Fruit fly (Drosophila melanogaster) whole organism, embryonic: ENCODE results near the gene CG12035.

Experiments used
- Blimp-1 ChIP-seq: fragments of 200-800 bp; sonication (Bioruptor generic); optimal IDR thresholded peaks from 3 replicates; lab custom pipeline; 2018; ENCODE audit warnings: missing biosample characterization, missing genetic modification characterization, mild to moderate bottlenecking, moderate library complexity, missing genetic modification reagents
- CG1024 ChIP-seq: fragments of 200-800 bp; sonication (Bioruptor generic); IDR thresholded peaks from 2 replicates; pipeline ENCODE4 v1.3.6; 2022; ENCODE audit warnings: missing biosample characterization, missing genetic modification characterization
- CG10321 ChIP-seq: fragments of 200-800 bp; sonication (Bioruptor generic); IDR thresholded peaks from 2 replicates; pipeline ENCODE4 v1.3.6; 2022; ENCODE audit warnings: missing biosample characterization, missing genetic modification characterization
- CG10565 ChIP-seq: fragments of 200-800 bp; sonication (Bioruptor generic); optimal IDR thresholded peaks from 3 replicates; lab custom pipeline; 2016; ENCODE audit warnings: missing biosample characterization, mild to moderate bottlenecking, missing genetic modification characterization
- CG11504 ChIP-seq: fragments of 200-800 bp; sonication (Bioruptor generic); optimal IDR thresholded peaks from 3 replicates; lab custom pipeline; 2019; ENCODE audit warnings: missing biosample characterization, mild to moderate bottlenecking, missing genetic modification characterization, moderate library complexity
- CG11560 ChIP-seq: fragments of 200-800 bp; sonication (Bioruptor generic); IDR thresholded peaks from 3 replicates; pipeline ENCODE4 v1.3.6; 2022; ENCODE audit warnings: missing biosample characterization, missing genetic modification characterization
- CG11695 ChIP-seq: fragments of 200-800 bp; sonication (Bioruptor generic); IDR thresholded peaks from 3 replicates; pipeline ENCODE4 v1.3.6; 2022; ENCODE audit warnings: missing biosample characterization, missing genetic modification characterization
- CG12236 ChIP-seq: fragments of 200-800 bp; sonication (Bioruptor generic); optimal IDR thresholded peaks from 2 replicates; lab custom pipeline; 2016; ENCODE audit warnings: missing biosample characterization, missing genetic modification characterization
- CG13424 ChIP-seq: fragments of 200-800 bp; sonication (Bioruptor generic); optimal IDR thresholded peaks from 2 replicates; lab custom pipeline; 2019; ENCODE audit warnings: missing biosample characterization, mild to moderate bottlenecking, missing genetic modification characterization, moderate library complexity
- CG14441 ChIP-seq: fragments of 200-800 bp; sonication (Bioruptor generic); IDR thresholded peaks from 2 replicates; pipeline ENCODE4 v1.3.6; 2022; ENCODE audit warnings: missing biosample characterization, missing genetic modification characterization
- CG14710 ChIP-seq: fragments of 200-800 bp; sonication (Bioruptor generic); optimal IDR thresholded peaks from 3 replicates; lab custom pipeline; 2019; ENCODE audit warnings: missing biosample characterization, mild to moderate bottlenecking, missing genetic modification characterization, moderate library complexity
- CG14965 ChIP-seq: fragments of 200-800 bp; sonication (Bioruptor generic); optimal IDR thresholded peaks from 2 replicates; lab custom pipeline; 2016; ENCODE audit warnings: missing biosample characterization, missing genetic modification characterization, borderline replicate concordance
- CG1529 ChIP-seq: fragments of 200-800 bp; sonication (Bioruptor generic); optimal IDR thresholded peaks from 3 replicates; lab custom pipeline; 2018; ENCODE audit warnings: missing biosample characterization, missing genetic modification characterization
- CG15479 ChIP-seq: fragments of 200-800 bp; sonication (Bioruptor generic); optimal IDR thresholded peaks from 3 replicates; lab custom pipeline; 2019; ENCODE audit warnings: missing biosample characterization, mild to moderate bottlenecking, missing genetic modification characterization, moderate library complexity
- CG1602 ChIP-seq: fragments of 200-800 bp; sonication (Bioruptor generic); optimal IDR thresholded peaks from 3 replicates; lab custom pipeline; 2016; ENCODE audit warnings: missing biosample characterization, missing genetic modification characterization
- CG16815 ChIP-seq: fragments of 200-800 bp; sonication (Bioruptor generic); optimal IDR thresholded peaks from 3 replicates; lab custom pipeline; 2017; ENCODE audit warnings: missing biosample characterization, mild to moderate bottlenecking, missing genetic modification characterization
- CG17568 ChIP-seq: fragments of 200-800 bp; sonication (Bioruptor generic); optimal IDR thresholded peaks from 2 replicates; lab custom pipeline; 2018; ENCODE audit warnings: missing biosample characterization, mild to moderate bottlenecking, missing genetic modification characterization, moderate library complexity
- CG17802 ChIP-seq: fragments of 200-800 bp; sonication (Bioruptor generic); optimal IDR thresholded peaks from 2 replicates; lab custom pipeline; 2018; ENCODE audit warnings: missing biosample characterization, mild to moderate bottlenecking, missing genetic modification characterization, moderate library complexity
- CG2202 ChIP-seq: fragments of 200-800 bp; sonication (Bioruptor generic); optimal IDR thresholded peaks from 2 replicates; lab custom pipeline; 2018; ENCODE audit warnings: missing biosample characterization, mild to moderate bottlenecking, missing genetic modification characterization
- CG33557 ChIP-seq: fragments of 200-800 bp; sonication (Bioruptor generic); optimal IDR thresholded peaks from 2 replicates; lab custom pipeline; 2019; ENCODE audit warnings: missing biosample characterization, mild to moderate bottlenecking, missing genetic modification characterization, moderate library complexity
- CG3847 ChIP-seq: fragments of 200-800 bp; sonication (Bioruptor generic); IDR thresholded peaks from 2 replicates; pipeline ENCODE4 v1.3.6; 2022; ENCODE audit warnings: missing biosample characterization, missing genetic modification characterization
- CG5245 ChIP-seq: fragments of 200-800 bp; sonication (Bioruptor generic); optimal IDR thresholded peaks from 3 replicates; lab custom pipeline; 2016; ENCODE audit warnings: missing biosample characterization, missing genetic modification characterization
- CG6765 ChIP-seq: fragments of 200-800 bp; sonication (Bioruptor generic); optimal IDR thresholded peaks from 3 replicates; lab custom pipeline; 2017; ENCODE audit warnings: missing biosample characterization, mild to moderate bottlenecking, missing genetic modification characterization
- CG6854 ChIP-seq: fragments of 200-800 bp; sonication (Bioruptor generic); optimal IDR thresholded peaks from 3 replicates; lab custom pipeline; 2017; ENCODE audit warnings: missing biosample characterization, mild to moderate bottlenecking, missing genetic modification characterization
- CG9609 ChIP-seq: fragments of 200-800 bp; sonication (Bioruptor generic); optimal IDR thresholded peaks from 3 replicates; lab custom pipeline; 2016; ENCODE audit warnings: missing biosample characterization, missing genetic modification characterization
- CrebB ChIP-seq: fragments of 200-800 bp; sonication (Bioruptor generic); optimal IDR thresholded peaks from 3 replicates; lab custom pipeline; 2018; ENCODE audit warnings: missing biosample characterization, mild to moderate bottlenecking, missing genetic modification characterization
- Dad ChIP-seq: fragments of 200-800 bp; sonication (Bioruptor generic); optimal IDR thresholded peaks from 3 replicates; lab custom pipeline; 2016; ENCODE audit warnings: missing biosample characterization, missing genetic modification characterization
- Dip3 ChIP-seq: fragments of 200-800 bp; sonication (Bioruptor generic); optimal IDR thresholded peaks from 3 replicates; lab custom pipeline; 2016; ENCODE audit warnings: missing biosample characterization, missing genetic modification characterization
- Hand ChIP-seq: fragments of 200-800 bp; sonication (Bioruptor generic); optimal IDR thresholded peaks from 2 replicates; lab custom pipeline; 2017; ENCODE audit warnings: mild to moderate bottlenecking, missing biosample characterization, missing genetic modification reagents, missing genetic modification characterization
- MBD-R2 ChIP-seq: fragments of 200-800 bp; sonication (Bioruptor generic); IDR thresholded peaks from 2 replicates; pipeline ENCODE4 v1.3.6; 2022; ENCODE audit warnings: missing biosample characterization, missing genetic modification characterization
- NFAT ChIP-seq: fragments of 200-800 bp; sonication (Bioruptor generic); IDR thresholded peaks from 2 replicates; pipeline ENCODE4 v1.3.6; 2022; ENCODE audit warnings: missing biosample characterization, missing genetic modification characterization
- Nf-YA ChIP-seq: fragments of 200-800 bp; sonication (Bioruptor generic); IDR thresholded peaks from 2 replicates; pipeline ENCODE4 v1.3.6; 2022; ENCODE audit warnings: missing biosample characterization, missing genetic modification characterization
- NfI ChIP-seq: fragments of 200-800 bp; sonication (Bioruptor generic); optimal IDR thresholded peaks from 3 replicates; lab custom pipeline; 2018; ENCODE audit warnings: missing biosample characterization, mild to moderate bottlenecking, missing genetic modification characterization, moderate library complexity
- Opbp ChIP-seq: fragments of 200-800 bp; sonication (Bioruptor generic); IDR thresholded peaks from 3 replicates; pipeline ENCODE4 v1.3.6; 2022; ENCODE audit warnings: missing biosample characterization, missing genetic modification characterization; ENCODE audit not compliant: partially characterized antibody
- amos ChIP-seq: fragments of 200-800 bp; sonication (Bioruptor generic); IDR thresholded peaks from 2 replicates; pipeline ENCODE4 v1.3.6; 2022; ENCODE audit warnings: missing biosample characterization, missing genetic modification characterization; ENCODE audit not compliant: partially characterized antibody
- ato ChIP-seq: fragments of 200-800 bp; sonication (Bioruptor generic); IDR thresholded peaks from 2 replicates; pipeline ENCODE4 v1.3.6; 2022; ENCODE audit warnings: missing biosample characterization, missing genetic modification characterization; ENCODE audit not compliant: partially characterized antibody
- ems ChIP-seq: fragments of 200-800 bp; sonication (Bioruptor generic); optimal IDR thresholded peaks from 3 replicates; lab custom pipeline; 2016; ENCODE audit warnings: missing biosample characterization, missing genetic modification characterization
- gcm2 ChIP-seq: fragments of 200-800 bp; sonication (Bioruptor generic); optimal IDR thresholded peaks from 2 replicates; lab custom pipeline; 2016; ENCODE audit warnings: missing biosample characterization, missing genetic modification characterization
- lbe ChIP-seq: fragments of 200-800 bp; sonication (Bioruptor generic); optimal IDR thresholded peaks from 2 replicates; lab custom pipeline; 2016; ENCODE audit warnings: missing biosample characterization, mild to moderate bottlenecking, missing genetic modification characterization
- lilli ChIP-seq: fragments of 200-800 bp; sonication (Bioruptor generic); optimal IDR thresholded peaks from 3 replicates; lab custom pipeline; 2016; ENCODE audit warnings: missing biosample characterization, missing genetic modification characterization
- nau ChIP-seq: fragments of 200-800 bp; sonication (Bioruptor generic); optimal IDR thresholded peaks from 3 replicates; lab custom pipeline; 2017; ENCODE audit warnings: missing biosample characterization, mild to moderate bottlenecking, missing genetic modification characterization, missing genetic modification reagents
- oc ChIP-seq: fragments of 200-800 bp; sonication (Bioruptor generic); optimal IDR thresholded peaks from 2 replicates; lab custom pipeline; 2018; ENCODE audit warnings: missing biosample characterization, mild to moderate bottlenecking, missing genetic modification characterization, moderate library complexity
- odd ChIP-seq: fragments of 200-800 bp; sonication (Bioruptor generic); optimal IDR thresholded peaks from 2 replicates; lab custom pipeline; 2017; ENCODE audit warnings: missing biosample characterization, mild to moderate bottlenecking, missing genetic modification characterization
- pho ChIP-seq: fragments of 200-800 bp; sonication (Bioruptor generic); optimal IDR thresholded peaks from 2 replicates; lab custom pipeline; 2016; ENCODE audit warnings: missing biosample characterization, missing genetic modification characterization
- row ChIP-seq: fragments of 200-800 bp; sonication (Bioruptor generic); IDR thresholded peaks from 3 replicates; pipeline ENCODE4 v1.3.6; 2022; ENCODE audit warnings: missing biosample characterization, missing genetic modification characterization
- sisA ChIP-seq: fragments of 200-800 bp; sonication (Bioruptor generic); IDR thresholded peaks from 2 replicates; pipeline ENCODE4 v1.3.6; 2022; ENCODE audit warnings: missing biosample characterization, missing genetic modification characterization
- tna ChIP-seq: fragments of 200-800 bp; sonication (Bioruptor generic); IDR thresholded peaks from 2 replicates; pipeline ENCODE4 v1.3.6; 2022; ENCODE audit warnings: missing biosample characterization, missing genetic modification characterization; ENCODE audit not compliant: partially characterized antibody
- zfh1 ChIP-seq: fragments of 200-800 bp; sonication (Bioruptor generic); IDR thresholded peaks from 3 replicates; pipeline ENCODE4 v1.3.6; 2022; ENCODE audit warnings: missing biosample characterization, missing genetic modification characterization

The CG12035 gene

dm6 chr3L:1746338-1747199 lies 22.4 kb downstream of the CG12035 start, which contains the start of gene CG13921 (continued):
- peak; percentile 98 for TF ChIP-seq CG15479
- TF ChIP-seq CG13424 = peak; percentile 99
- peak; percentile 98 for TF ChIP-seq CG1529 (GFP tag; lab: Kevin White, UChicago)
- TF ChIP-seq oc (tag; lab: Kevin White, UChicago) = peak; percentile 99
- TF ChIP-seq CG12236 (GFP tag; lab: Kevin White, UChicago) = peak; percentile 98
- peak; percentile 98 for TF ChIP-seq gcm2 (GFP tag; lab: Kevin White, UChicago)
- TF ChIP-seq CG10321 (GFP tag; lab: Robert Waterston, UW) = peak; percentile 83
- TF ChIP-seq ems (GFP tag; lab: Kevin White, UChicago) = peak; percentile 99
- peak; percentile 87 for TF ChIP-seq Hand (GFP tag; lab: Kevin White, UChicago)
- TF ChIP-seq Dad (GFP tag; lab: Kevin White, UChicago) = peak; percentile 99
- TF ChIP-seq CrebB (tag; lab: Kevin White, UChicago) = peak; percentile 97
- no peak for TF ChIP-seq tna (GFP tag; lab: Robert Waterston, UW)
- TF ChIP-seq CG2202 = peak; percentile 98
- peak; percentile 100 for TF ChIP-seq sisA (GFP tag; lab: Robert Waterston, UW)
- peak; percentile 99 for TF ChIP-seq CG11695 (GFP tag; lab: Robert Waterston, UW)
- TF ChIP-seq CG11504 = peak; percentile 98
- TF ChIP-seq row (GFP tag; lab: Robert Waterston, UW) = peak; percentile 99
- TF ChIP-seq CG9609 = peak; percentile 99
- peak; percentile 98 for TF ChIP-seq Blimp-1 (GFP tag; lab: Kevin White, UChicago)
- TF ChIP-seq CG3847 (GFP tag; lab: Robert Waterston, UW) = peak; percentile 99
- peak; percentile 97 for TF ChIP-seq odd (GFP tag; lab: Kevin White, UChicago)
- TF ChIP-seq CG17802 = peak; percentile 93
- TF ChIP-seq CG11560 (tag; lab: Robert Waterston, UW) = peak; percentile 89
- TF ChIP-seq CG10565 (GFP tag; lab: Kevin White, UChicago) = peak; percentile 99
- peak; percentile 97 for TF ChIP-seq NFAT (GFP tag; lab: Robert Waterston, UW)
- peak; percentile 100 for TF ChIP-seq CG5245 (GFP tag; lab: Kevin White, UChicago)
- peak; percentile 62; the same call in 1 of the 3 replicates for TF ChIP-seq Opbp (GFP tag; lab: Robert Waterston, UW)
- TF ChIP-seq CG1024 (GFP tag; lab: Robert Waterston, UW) = peak; percentile 98
- peak; percentile 100 for TF ChIP-seq zfh1 (GFP tag; lab: Robert Waterston, UW)
- TF ChIP-seq pho = peak; percentile 97
- TF ChIP-seq nau (GFP tag; lab: Kevin White, UChicago) = no peak
- peak; percentile 98 for TF ChIP-seq Nf-YA (GFP tag; lab: Robert Waterston, UW)
- TF ChIP-seq CG33557 (GFP tag; lab: Kevin White, UChicago) = peak; percentile 99
- no peak for TF ChIP-seq amos (GFP tag; lab: Robert Waterston, UW)
- TF ChIP-seq ato = no peak
- TF ChIP-seq CG1602 (GFP tag; lab: Kevin White, UChicago) = peak; percentile 99
- peak; percentile 94 for TF ChIP-seq CG6765 (GFP tag; lab: Kevin White, UChicago)
- TF ChIP-seq CG6854 (GFP tag; lab: Kevin White, UChicago) = peak; percentile 96
- TF ChIP-seq CG14710 (tag; lab: Kevin White, UChicago) = peak; percentile 99
- TF ChIP-seq NfI (GFP tag; lab: Kevin White, UChicago) = peak; percentile 98
- TF ChIP-seq CG14965 = peak; percentile 93
- peak; percentile 98 for TF ChIP-seq MBD-R2
- peak; percentile 100 for TF ChIP-seq CG16815
- peak; percentile 98 for TF ChIP-seq lbe (GFP tag; lab: Kevin White, UChicago)
- TF ChIP-seq Dip3 = peak; percentile 95
- TF ChIP-seq CG17568 (GFP tag; lab: Kevin White, UChicago) = no peak
- peak; percentile 97 for TF ChIP-seq CG14441 (GFP tag; lab: Robert Waterston, UW)
- peak; percentile 99 for TF ChIP-seq lilli
